Fruit fly (Drosophila melanogaster) whole organism, embryonic: ENCODE measurements around the gene CG46311.

Source experiments
- Aef1 ChIP-seq: fragments of 200-800 bp; sonication (Bioruptor generic); IDR thresholded peaks from 3 replicates; pipeline ENCODE4 v1.3.6; 2022; ENCODE audit warnings: missing biosample characterization, missing genetic modification characterization
- Bdp1 ChIP-seq: fragments of 200-800 bp; sonication (Bioruptor generic); optimal IDR thresholded peaks from 3 replicates; lab custom pipeline; 2016; ENCODE audit warnings: missing biosample characterization, missing genetic modification characterization
- Bgb ChIP-seq: fragments of 200-800 bp; sonication (Bioruptor generic); IDR thresholded peaks from 2 replicates; pipeline ENCODE4 v1.3.6; 2022; ENCODE audit warnings: missing biosample characterization, missing genetic modification characterization; ENCODE audit not compliant: partially characterized antibody
- CG10147 ChIP-seq: fragments of 200-800 bp; sonication (Bioruptor generic); optimal IDR thresholded peaks from 2 replicates; lab custom pipeline; 2019; ENCODE audit warnings: missing biosample characterization, mild to moderate bottlenecking, missing genetic modification characterization, moderate library complexity
- CG10209 ChIP-seq: fragments of 200-800 bp; sonication (Bioruptor generic); optimal IDR thresholded peaks from 3 replicates; lab custom pipeline; 2017; ENCODE audit warnings: missing biosample characterization, mild to moderate bottlenecking, missing genetic modification characterization, missing genetic modification reagents
- CG10267 ChIP-seq: fragments of 200-800 bp; sonication (Bioruptor generic); optimal IDR thresholded peaks from 2 replicates; lab custom pipeline; 2018; ENCODE audit warnings: missing biosample characterization, mild to moderate bottlenecking, missing genetic modification characterization, moderate library complexity
- CG12659 ChIP-seq: fragments of 200-800 bp; sonication (Bioruptor generic); optimal IDR thresholded peaks from 3 replicates; lab custom pipeline; 2017; ENCODE audit warnings: mild to moderate bottlenecking, missing biosample characterization, missing genetic modification reagents, missing genetic modification characterization
- CG13296 ChIP-seq: fragments of 200-800 bp; sonication (Bioruptor generic); optimal IDR thresholded peaks from 3 replicates; lab custom pipeline; 2018; ENCODE audit warnings: missing biosample characterization, mild to moderate bottlenecking, missing genetic modification characterization
- CG15601 ChIP-seq: fragments of 200-800 bp; sonication (Bioruptor generic); optimal IDR thresholded peaks from 3 replicates; lab custom pipeline; 2019; ENCODE audit warnings: missing biosample characterization, mild to moderate bottlenecking, missing genetic modification characterization, moderate library complexity
- CG2875 ChIP-seq: fragments of 200-800 bp; sonication (Bioruptor generic); optimal IDR thresholded peaks from 2 replicates; lab custom pipeline; 2017; ENCODE audit warnings: missing biosample characterization, mild to moderate bottlenecking, missing genetic modification characterization, missing genetic modification reagents
- CG30020 ChIP-seq: fragments of 200-800 bp; optimal IDR thresholded peaks from 2 replicates; lab custom pipeline; 2019; ENCODE audit warnings: missing biosample characterization, mild to moderate bottlenecking, missing genetic modification characterization, moderate library complexity
- CG3065 ChIP-seq: fragments of 200-800 bp; sonication (Bioruptor generic); optimal IDR thresholded peaks from 2 replicates; lab custom pipeline; 2016; ENCODE audit warnings: missing biosample characterization, missing genetic modification characterization
- CG31441 ChIP-seq: fragments of 200-800 bp; sonication (Bioruptor generic); IDR thresholded peaks from 2 replicates; pipeline ENCODE4 v1.3.6; 2022; ENCODE audit warnings: missing biosample characterization, missing genetic modification characterization
- CG3407 ChIP-seq: fragments of 200-800 bp; sonication (Bioruptor generic); optimal IDR thresholded peaks from 2 replicates; lab custom pipeline; 2018; ENCODE audit warnings: missing biosample characterization, mild to moderate bottlenecking, missing genetic modification characterization
- CG3726 ChIP-seq: fragments of 200-800 bp; sonication (Bioruptor generic); IDR thresholded peaks from 3 replicates; pipeline ENCODE4, ENCODE4 v1.3.6; 2022; ENCODE audit warnings: missing biosample characterization, missing genetic modification characterization
- CG43689 ChIP-seq: fragments of 200-800 bp; sonication (Bioruptor generic); IDR thresholded peaks from 2 replicates; pipeline ENCODE4 v1.3.6; 2022; ENCODE audit warnings: missing biosample characterization, missing genetic modification characterization
- CG4404 ChIP-seq: fragments of 200-800 bp; sonication (Bioruptor generic); IDR thresholded peaks from 2 replicates; pipeline ENCODE4 v1.3.6; 2022; ENCODE audit warnings: missing biosample characterization, missing genetic modification characterization
- CG5245 ChIP-seq: fragments of 200-800 bp; sonication (Bioruptor generic); optimal IDR thresholded peaks from 3 replicates; lab custom pipeline; 2016; ENCODE audit warnings: missing biosample characterization, missing genetic modification characterization
- CG6813 ChIP-seq: fragments of 200-800 bp; sonication (Bioruptor generic); optimal IDR thresholded peaks from 2 replicates; lab custom pipeline; 2017; ENCODE audit warnings: missing biosample characterization, missing genetic modification characterization, mild to moderate bottlenecking, moderate library complexity, missing genetic modification reagents
- CG8359 ChIP-seq: fragments of 200-800 bp; sonication (Bioruptor generic); optimal IDR thresholded peaks from 2 replicates; lab custom pipeline; 2017; ENCODE audit warnings: missing biosample characterization, mild to moderate bottlenecking, missing genetic modification characterization, borderline replicate concordance
- CG9215 ChIP-seq: fragments of 200-800 bp; sonication (Bioruptor generic); IDR thresholded peaks from 2 replicates; pipeline ENCODE4 v1.3.6; 2022; ENCODE audit warnings: missing biosample characterization, missing genetic modification characterization
- CG9609 ChIP-seq: fragments of 200-800 bp; sonication (Bioruptor generic); optimal IDR thresholded peaks from 3 replicates; lab custom pipeline; 2016; ENCODE audit warnings: missing biosample characterization, missing genetic modification characterization
- CG9797 ChIP-seq: fragments of 200-800 bp; sonication (Bioruptor generic); optimal IDR thresholded peaks from 3 replicates; lab custom pipeline; 2018; ENCODE audit warnings: missing biosample characterization, mild to moderate bottlenecking, missing genetic modification characterization
- Dbx ChIP-seq: fragments of 200-800 bp; sonication (Bioruptor generic); IDR thresholded peaks from 3 replicates; pipeline ENCODE4 v1.3.6; 2022; ENCODE audit warnings: missing biosample characterization, missing genetic modification characterization
- Doc2 ChIP-seq: fragments of 200-800 bp; sonication (Bioruptor generic); IDR thresholded peaks from 2 replicates; pipeline ENCODE4 v1.3.6; 2022; ENCODE audit warnings: missing biosample characterization, missing genetic modification characterization
- Dref ChIP-seq: fragments of 200-800 bp; sonication (Bioruptor generic); IDR thresholded peaks from 2 replicates; pipeline ENCODE4 v1.3.6; 2022; ENCODE audit warnings: missing biosample characterization, missing genetic modification characterization
- Drgx ChIP-seq: fragments of 200-800 bp; sonication (Bioruptor generic); IDR thresholded peaks from 2 replicates; pipeline ENCODE4 v1.3.6; 2022; ENCODE audit warnings: missing biosample characterization, missing genetic modification characterization
- Gsc ChIP-seq: fragments of 200-800 bp; sonication (Bioruptor generic); IDR thresholded peaks from 2 replicates; pipeline ENCODE4 v1.3.6; 2022; ENCODE audit warnings: missing biosample characterization, missing genetic modification characterization
- HLH3B ChIP-seq: fragments of 200-800 bp; sonication (Bioruptor generic); IDR thresholded peaks from 2 replicates; pipeline ENCODE4 v1.3.6; 2022; ENCODE audit warnings: missing biosample characterization, missing genetic modification characterization
- Hmr ChIP-seq: fragments of 200-800 bp; sonication (Bioruptor generic); optimal IDR thresholded peaks from 3 replicates; lab custom pipeline; 2017; ENCODE audit warnings: mild to moderate bottlenecking, missing biosample characterization, missing genetic modification reagents, missing genetic modification characterization
- Lhr ChIP-seq: fragments of 200-800 bp; sonication (Bioruptor generic); optimal IDR thresholded peaks from 3 replicates; lab custom pipeline; 2017; ENCODE audit warnings: mild to moderate bottlenecking, missing biosample characterization, missing genetic modification reagents, missing genetic modification characterization
- Nf-YA ChIP-seq: fragments of 200-800 bp; sonication (Bioruptor generic); IDR thresholded peaks from 2 replicates; pipeline ENCODE4 v1.3.6; 2022; ENCODE audit warnings: missing biosample characterization, missing genetic modification characterization
- PHDP ChIP-seq: fragments of 200-800 bp; sonication (Bioruptor generic); optimal IDR thresholded peaks from 3 replicates; lab custom pipeline; 2018; ENCODE audit warnings: missing biosample characterization, mild to moderate bottlenecking, missing genetic modification characterization, moderate library complexity
- Ravus ChIP-seq: fragments of 200-800 bp; sonication (Bioruptor generic); IDR thresholded peaks from 2 replicates; pipeline ENCODE4 v1.3.6; 2022; ENCODE audit warnings: missing biosample characterization, missing genetic modification characterization
- az2 ChIP-seq: fragments of 200-800 bp; sonication (Bioruptor generic); optimal IDR thresholded peaks from 3 replicates; lab custom pipeline; 2016; ENCODE audit warnings: missing biosample characterization, missing genetic modification characterization
- caup ChIP-seq: fragments of 200-800 bp; sonication (Bioruptor generic); optimal IDR thresholded peaks from 3 replicates; lab custom pipeline; 2017; ENCODE audit warnings: missing biosample characterization, mild to moderate bottlenecking, missing genetic modification characterization, moderate library complexity; ENCODE audit not compliant: severe bottlenecking
- cg ChIP-seq: fragments of 200-800 bp; sonication (Bioruptor generic); optimal IDR thresholded peaks from 3 replicates; lab custom pipeline; 2019; ENCODE audit warnings: missing biosample characterization, mild to moderate bottlenecking, missing genetic modification characterization, moderate library complexity
- cwo ChIP-seq: fragments of 200-800 bp; sonication (Bioruptor generic); optimal IDR thresholded peaks from 3 replicates; lab custom pipeline; 2017; ENCODE audit warnings: missing biosample characterization, missing genetic modification characterization, mild to moderate bottlenecking, moderate library complexity, missing genetic modification reagents
- dysf ChIP-seq: fragments of 200-800 bp; sonication (Bioruptor generic); IDR thresholded peaks from 3 replicates; pipeline ENCODE4 v1.3.6; 2022; ENCODE audit warnings: missing biosample characterization, missing genetic modification characterization
- gem ChIP-seq: fragments of 200-800 bp; sonication (Bioruptor generic); optimal IDR thresholded peaks from 2 replicates; lab custom pipeline; 2019; ENCODE audit warnings: missing biosample characterization, mild to moderate bottlenecking, missing genetic modification characterization, moderate library complexity
- lab ChIP-seq: fragments of 200-800 bp; sonication (Bioruptor generic); optimal IDR thresholded peaks from 3 replicates; lab custom pipeline; 2017; ENCODE audit warnings: missing biosample characterization, missing genetic modification characterization, mild to moderate bottlenecking, moderate library complexity, missing genetic modification reagents
- mam ChIP-seq: fragments of 200-800 bp; sonication (Bioruptor generic); optimal IDR thresholded peaks from 3 replicates; lab custom pipeline; 2016; ENCODE audit warnings: missing biosample characterization, missing genetic modification characterization
- onecut ChIP-seq: fragments of 200-800 bp; sonication (Bioruptor generic); IDR thresholded peaks from 2 replicates; pipeline ENCODE4 v1.3.6; 2022; ENCODE audit warnings: missing biosample characterization, missing genetic modification characterization
- p53 ChIP-seq: fragments of 200-800 bp; sonication (Bioruptor generic); optimal IDR thresholded peaks from 2 replicates; lab custom pipeline; 2016; ENCODE audit warnings: missing biosample characterization, missing genetic modification characterization
- pan ChIP-seq, 4 experiments: fragments of >200 bp in 3 of 4; fragments of 200-800 bp in 1 of 4; sonication (Bioruptor generic) in 1 of 4; optimal IDR thresholded peaks in 3 of 4; IDR thresholded peaks in 1 of 4; 2 replicates each; pipeline versions ENCODE4 v1.3.6 to Lab custom; 2017 to 2022; ENCODE audit warnings: missing biosample characterization in 2 of 4, missing genetic modification characterization in 2 of 4, mixed read lengths in 1 of 4
- pfk ChIP-seq: fragments of 200-800 bp; sonication (Bioruptor generic); optimal IDR thresholded peaks from 2 replicates; lab custom pipeline; 2018; ENCODE audit warnings: missing biosample characterization, mild to moderate bottlenecking, missing genetic modification characterization, moderate library complexity
- sna ChIP-seq: fragments of 200-800 bp; sonication (Bioruptor generic); IDR thresholded peaks from 2 replicates; pipeline ENCODE4 v1.3.6; 2022; ENCODE audit warnings: missing biosample characterization, missing genetic modification characterization; ENCODE audit not compliant: partially characterized antibody
- sqz ChIP-seq: fragments of 200-800 bp; sonication (Bioruptor generic); optimal IDR thresholded peaks from 3 replicates; lab custom pipeline; 2018; ENCODE audit warnings: missing biosample characterization, mild to moderate bottlenecking, missing genetic modification characterization
- stc ChIP-seq: fragments of 200-800 bp; sonication (Bioruptor generic); IDR thresholded peaks from 2 replicates; pipeline ENCODE4 v1.3.6; 2022; ENCODE audit warnings: missing biosample characterization, missing genetic modification characterization
- usp ChIP-seq: fragments of >200 bp; optimal IDR thresholded peaks from 2 replicates; lab custom pipeline; 2017; ENCODE audit warnings: missing biosample characterization, missing genetic modification characterization

The CG46311 gene

dm6 chrX:13632606-13633005 is 69.0 kb downstream of the CG46311 start (continued):
- no peak for TF ChIP-seq CG9215 (GFP tag; lab: Robert Waterston, UW)
- TF ChIP-seq Hmr (GFP tag; lab: Kevin White, UChicago), result no peak
- TF ChIP-seq onecut (GFP tag; lab: Robert Waterston, UW), result no peak
- no peak for TF ChIP-seq PHDP (tag; lab: Kevin White, UChicago)
- no peak for TF ChIP-seq Dref (GFP tag; lab: Robert Waterston, UW)
- TF ChIP-seq sna (GFP tag; lab: Robert Waterston, UW), result no peak
- TF ChIP-seq CG3726 (GFP tag; lab: Robert Waterston, UW), result no peak
- no peak for TF ChIP-seq CG10147
- TF ChIP-seq CG6813 (GFP tag; lab: Kevin White, UChicago), result peak; percentile 25
- peak; percentile 36 for TF ChIP-seq lab (GFP tag; lab: Kevin White, UChicago)
- no peak for TF ChIP-seq CG3065 (GFP tag; lab: Kevin White, UChicago)
- TF ChIP-seq CG3407 (GFP tag; lab: Kevin White, UChicago), result peak; percentile 10
- TF ChIP-seq Ravus, result no peak
- TF ChIP-seq Dbx (GFP tag; lab: Robert Waterston, UW), result 0 out of 3 replicates have a peak, but pooled peaks have one; percentile 40
- TF ChIP-seq Nf-YA (GFP tag; lab: Robert Waterston, UW), result 0 out of 2 replicates have a peak, but pooled peaks have one; percentile 15
- TF ChIP-seq p53 (GFP tag; lab: Kevin White, UChicago), result no peak
- no peak for TF ChIP-seq dysf
- peak; percentile 13 for TF ChIP-seq CG12659 (GFP tag; lab: Kevin White, UChicago)
- TF ChIP-seq mam (GFP tag; lab: Kevin White, UChicago), result no peak
- no peak for TF ChIP-seq Bgb (GFP tag; lab: Robert Waterston, UW)
- TF ChIP-seq cwo, result no peak
- TF ChIP-seq CG10209 (GFP tag; lab: Kevin White, UChicago), result peak; percentile 9
- TF ChIP-seq CG9609 (GFP tag; lab: Kevin White, UChicago), result no peak
- no peak for TF ChIP-seq Bdp1
- peak; percentile 3 for TF ChIP-seq CG2875
- TF ChIP-seq gem (tag; lab: Kevin White, UChicago), result peak; percentile 17
- TF ChIP-seq sqz (GFP tag; lab: Kevin White, UChicago), result no peak
- TF ChIP-seq CG15601 (tag; lab: Kevin White, UChicago), result peak; percentile 25
- no peak for TF ChIP-seq Drgx (GFP tag; lab: Robert Waterston, UW)
- no peak for TF ChIP-seq CG4404 (GFP tag; lab: Robert Waterston, UW)
- TF ChIP-seq pfk, result no peak
- TF ChIP-seq cg (GFP tag; lab: Kevin White, UChicago), result peak; percentile 42
- TF ChIP-seq CG9797 (GFP tag; lab: Kevin White, UChicago), result no peak
- TF ChIP-seq caup (GFP tag; lab: Kevin White, UChicago), result peak; percentile 10
- no peak for TF ChIP-seq pan (optimal IDR thresholded peaks at IDR 0.05; lab: Kevin White, UChicago)
- TF ChIP-seq pan (GFP tag; optimal IDR thresholded peaks at IDR 0.05 in 1 of 2, IDR thresholded peaks at IDR 0.05 in 1 of 2), result no peak
- no peak for TF ChIP-seq Aef1 (GFP tag; lab: Robert Waterston, UW)
- no peak for TF ChIP-seq CG8359 (GFP tag; lab: Kevin White, UChicago)
- no peak for TF ChIP-seq Lhr (GFP tag; lab: Kevin White, UChicago)
- TF ChIP-seq stc (GFP tag; lab: Robert Waterston, UW), result no peak
- TF ChIP-seq Gsc (GFP tag; lab: Robert Waterston, UW), result no peak
- TF ChIP-seq CG43689 (GFP tag; lab: Robert Waterston, UW), result no peak
- TF ChIP-seq HLH3B (GFP tag; lab: Robert Waterston, UW), result no peak
- TF ChIP-seq CG10267 (tag; lab: Kevin White, UChicago), result no peak
- TF ChIP-seq CG13296 (GFP tag; lab: Kevin White, UChicago), result peak; percentile 17
- TF ChIP-seq usp (GFP tag; lab: Kevin White, UChicago), result no peak
- 0 out of 2 replicates have a peak, but pooled peaks have one; percentile 13 for TF ChIP-seq CG31441
- no peak for TF ChIP-seq Doc2
- no peak for TF ChIP-seq az2
- no peak for TF ChIP-seq CG5245 (GFP tag; lab: Kevin White, UChicago)
- TF ChIP-seq CG30020 (tag; lab: Kevin White, UChicago), result no peak
